Worm (Caenorhabditis elegans): Measurements from ENCODE around the gene osm-6.

DNA sequence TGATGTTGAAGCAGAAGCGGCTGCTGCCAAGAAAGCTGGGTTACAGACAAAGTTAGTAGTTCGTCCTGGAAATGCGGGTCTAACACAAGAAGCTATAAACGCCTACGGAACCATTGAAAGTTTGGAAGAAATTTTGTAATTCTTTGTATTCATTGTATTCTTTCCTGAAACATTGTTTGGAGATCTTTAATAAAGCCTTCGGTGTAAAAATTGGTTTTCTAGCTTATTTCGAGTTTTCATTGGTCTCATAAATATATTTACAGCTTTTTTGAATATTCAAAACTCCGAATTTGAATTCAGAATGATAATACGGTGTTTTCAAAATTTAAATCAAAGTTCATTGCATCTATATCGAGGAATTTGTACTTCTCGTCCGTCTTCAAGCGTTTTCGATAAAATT is 7.6 kb upstream of the osm-6 start, which contains the start of gene F58H1.8:
- no peak for TF ChIP-seq snpc-4 (tag; optimal IDR thresholded peaks at IDR 0.05)
- no peak for TF ChIP-seq lir-3 (tag; optimal IDR thresholded peaks at IDR 0.05; ENCODE audit: poor library complexity)
- TF ChIP-seq nhr-76 (tag; optimal IDR thresholded peaks at IDR 0.05) = no peak
- TF ChIP-seq unc-62 (GFP tag; optimal IDR thresholded peaks at IDR 0.05) = no peak

Data from whole organism, L1 larva.